Worm (Caenorhabditis elegans) whole organism, early embryonic: ENCODE data around the gene ttr-36.

Experiments used
- B0310.2 ChIP-seq: sonication (generic microtip); optimal IDR thresholded peaks from 2 replicates; lab custom pipeline; 2016; ENCODE audit warnings: mild to moderate bottlenecking, missing genetic modification characterization, missing compliant biosample characterization
- F13C5.2 ChIP-seq: sonication (generic microtip); optimal IDR thresholded peaks from 2 replicates; lab custom pipeline; 2017; ENCODE audit warnings: mild to moderate bottlenecking, missing genetic modification characterization, inconsistent platforms, missing compliant biosample characterization
- ama-1 ChIP-seq: fragments of 150-350 bp; optimal IDR thresholded peaks from 2 replicates; lab custom pipeline; 2014
- ceh-13 ChIP-seq: fragments of 200-800 bp; sonication (Bioruptor generic); optimal IDR thresholded peaks from 2 replicates; lab custom pipeline; 2018; ENCODE audit warnings: mild to moderate bottlenecking, missing genetic modification characterization, missing compliant biosample characterization
- ets-7 ChIP-seq: sonication (generic microtip); optimal IDR thresholded peaks from 2 replicates; lab custom pipeline; 2016; ENCODE audit warnings: missing genotype, missing genetic modification characterization, missing compliant biosample characterization
- hmg-4 ChIP-seq: fragments of 200-800 bp; sonication (Bioruptor generic); optimal IDR thresholded peaks from 2 replicates; lab custom pipeline; 2018; ENCODE audit warnings: mild to moderate bottlenecking, missing genetic modification characterization, missing compliant biosample characterization
- hnd-1 ChIP-seq: sonication (generic microtip); optimal IDR thresholded peaks from 2 replicates; lab custom pipeline; 2016; ENCODE audit warnings: missing genetic modification characterization, missing compliant biosample characterization

DNA sequence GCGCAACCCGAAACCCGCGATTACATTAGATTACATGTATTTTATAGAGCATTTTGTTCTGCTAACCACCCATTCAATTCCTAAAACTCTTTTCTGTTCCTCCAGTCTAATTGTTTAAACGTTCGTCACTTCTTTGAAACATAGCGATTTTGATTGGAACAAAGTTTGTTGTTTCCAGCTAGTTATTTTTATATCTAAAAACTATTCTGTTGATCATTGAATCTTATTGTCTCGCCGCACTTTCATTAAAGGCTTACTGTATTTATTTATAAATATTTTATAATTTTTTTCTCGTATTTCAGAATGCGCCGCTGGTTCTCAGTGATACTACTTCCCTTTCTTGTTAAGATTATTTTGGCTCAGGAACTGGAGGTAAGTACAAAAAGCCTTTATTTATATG lies 32.0 kb downstream of the ttr-36 start, which contains the start of gene T14E8.2:
- TF ChIP-seq hmg-4 (GFP tag; lab: Kevin White, UChicago) (no peak), ama-1 (lab: Kevin White, UChicago) (no peak), ets-7 (tag; lab: Kevin White, UChicago) (no peak), F13C5.2 (tag; lab: Kevin White, UChicago) (no peak), hnd-1 (tag; lab: Kevin White, UChicago) (no peak), B0310.2 (tag; lab: Kevin White, UChicago) (no peak), ceh-13 (no peak)
